Worm (Caenorhabditis elegans): ENCODE data around the gene Y57G7A.3.

ce11 chrII:1297044-1297696 is 11.6 kb downstream of the Y57G7A.3 start:
- TF ChIP-seq nhr-41 (GFP tag; IDR thresholded peaks at IDR 0.05) (no peak), dpl-1 (GFP tag; optimal IDR thresholded peaks at IDR 0.05) (no peak), nhr-28 (tag; optimal IDR thresholded peaks at IDR 0.05) (no peak), egl-27 (tag; optimal IDR thresholded peaks at IDR 0.05) (no peak), mdl-1 (tag; optimal IDR thresholded peaks at IDR 0.05) (no peak), nhr-76 (tag; optimal IDR thresholded peaks at IDR 0.05) (no peak), R02D3.7 (tag; optimal IDR thresholded peaks at IDR 0.05) (no peak), lsy-2 (tag; optimal IDR thresholded peaks at IDR 0.05) (no peak), F37D6.2 (tag; optimal IDR thresholded peaks at IDR 0.05) (no peak)

Measured in whole organism, L4 larva.